Worm (Caenorhabditis elegans): ENCODE data around the gene T28D9.11.

- no peak for TF ChIP-seq ref-1 (GFP tag; conservative IDR thresholded peaks at IDR 0.05)
- TF ChIP-seq flt-1 (GFP tag; IDR thresholded peaks at IDR 0.05): no peak
- TF ChIP-seq ztf-29 (GFP tag; IDR thresholded peaks at IDR 0.05): no peak
- TF ChIP-seq T22C8.4 (GFP tag; IDR thresholded peaks at IDR 0.05): no peak
- no peak for TF ChIP-seq klf-2 (GFP tag; conservative IDR thresholded peaks at IDR 0.05)
- no peak for TF ChIP-seq cog-1 (tag; optimal IDR thresholded peaks at IDR 0.05)
- no peak for TF ChIP-seq med-1 (GFP tag; optimal IDR thresholded peaks at IDR 0.05; ENCODE audit: insufficient read depth)
- no peak for TF ChIP-seq ztf-23 (GFP tag; IDR thresholded peaks at IDR 0.05)
- no peak for TF ChIP-seq tab-1 (GFP tag; IDR thresholded peaks at IDR 0.05)
Measured at ce11 chrII:6489711-6490184, 2.0 kb downstream of the T28D9.11 start, which contains the start of the genes snr-3 and rsp-5.
